Worm (Caenorhabditis elegans) whole organism, L1 larva: ENCODE results near the gene nhr-199.

Experiments
- ama-1 ChIP-seq: fragments of 150-350 bp; optimal IDR thresholded peaks from 2 replicates; lab custom pipeline; 2014
- egl-27 ChIP-seq, 2 experiments: fragments of 150-350 bp in 1 of 2; sonication (generic microtip); optimal IDR thresholded peaks; 3 replicates each; lab custom pipeline; 2017 to 2018; ENCODE audit warnings: missing biosample characterization in 2 of 2, missing genetic modification characterization in 2 of 2, missing genetic modification reagents in 2 of 2
- nhr-11 ChIP-seq: fragments of 150-350 bp; optimal IDR thresholded peaks from 2 replicates; lab custom pipeline; 2014; ENCODE audit warnings: missing biosample characterization, missing genetic modification characterization
- pqm-1 ChIP-seq: sonication (generic microtip); optimal IDR thresholded peaks from 3 replicates; lab custom pipeline; 2017; ENCODE audit warnings: missing biosample characterization, missing genetic modification characterization
- sptf-1 ChIP-seq: fragments of 150-350 bp; optimal IDR thresholded peaks from 2 replicates; lab custom pipeline; 2014; ENCODE audit warnings: missing biosample characterization, missing genetic modification characterization
- zag-1 ChIP-seq: fragments of 150-350 bp; optimal IDR thresholded peaks from 2 replicates; lab custom pipeline; 2014; ENCODE audit warnings: missing biosample characterization, missing genetic modification characterization
- ztf-4 ChIP-seq: fragments of 150-350 bp; optimal IDR thresholded peaks from 2 replicates; lab custom pipeline; 2014; ENCODE audit warnings: missing biosample characterization, missing genetic modification characterization

DNA sequence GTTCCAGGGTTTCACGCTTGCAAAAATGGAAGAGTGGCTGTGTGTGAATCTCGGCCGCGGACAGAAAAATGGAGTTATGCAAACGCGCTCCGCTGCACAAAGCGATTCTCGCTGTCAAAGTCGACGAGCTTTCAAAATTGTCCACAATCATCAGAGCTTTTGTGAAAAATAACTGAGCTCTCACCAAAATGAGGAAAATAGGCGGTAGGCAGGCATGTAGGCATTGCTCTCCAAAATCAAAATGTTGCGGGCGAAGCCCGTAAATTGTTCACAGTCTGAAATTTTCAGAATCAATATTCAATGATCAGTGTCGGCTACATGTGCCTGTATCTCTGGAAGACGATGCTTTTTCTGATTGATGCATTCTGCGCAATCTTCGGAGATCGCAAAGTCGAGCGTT lies 30.8 kb downstream of the nhr-199 start, which contains the start of gene K06B4.4:
- no peak for TF ChIP-seq sptf-1 (tag; lab: Kevin White, UChicago)
- no peak for TF ChIP-seq ztf-4 (tag; lab: Kevin White, UChicago)
- TF ChIP-seq ama-1 (lab: Kevin White, UChicago): no peak
- no peak for TF ChIP-seq zag-1 (tag; lab: Kevin White, UChicago)
- TF ChIP-seq pqm-1 (tag; lab: Kevin White, UChicago): no peak
- no peak for TF ChIP-seq nhr-11 (tag; lab: Kevin White, UChicago)
- TF ChIP-seq egl-27 (tag; optimal IDR thresholded peaks at IDR 0.05; lab: Kevin White, UChicago): no peak
